Worm (Caenorhabditis elegans): ENCODE data around the gene T20B12.7.

Gene T20B12.7

ce11 chrIII:7378945-7379344 is at the start of gene T20B12.7:
TSS of gene T20B12.7 (minus strand) at chrIII:7379045.
- no peak for TF ChIP-seq ztf-1 (GFP tag; conservative IDR thresholded peaks at IDR 0.05)
- TF ChIP-seq nhr-10 (tag; optimal IDR thresholded peaks at IDR 0.05), result no peak
- no peak for TF ChIP-seq sem-4 (tag; optimal IDR thresholded peaks at IDR 0.05)
- TF ChIP-seq lin-11 (tag; optimal IDR thresholded peaks at IDR 0.05), result no peak
- TF ChIP-seq aly-2 (tag; optimal IDR thresholded peaks at IDR 0.05), result no peak

ce11 chrIII:7399004-7399403 is 20.2 kb upstream of the T20B12.7 start:
- TF ChIP-seq sem-4 (tag; optimal IDR thresholded peaks at IDR 0.05) (no peak), lsy-2 (tag; optimal IDR thresholded peaks at IDR 0.05) (no peak), nhr-11 (tag; optimal IDR thresholded peaks at IDR 0.05) (no peak), nhr-25 (tag; optimal IDR thresholded peaks at IDR 0.05) (no peak), sma-9 (GFP tag; optimal IDR thresholded peaks at IDR 0.05) (no peak), sma-9 (tag; optimal IDR thresholded peaks at IDR 0.05) (no peak), lin-13 (GFP tag; optimal IDR thresholded peaks at IDR 0.05) (no peak), nhr-129 (tag; optimal IDR thresholded peaks at IDR 0.05) (no peak), mdl-1 (tag; optimal IDR thresholded peaks at IDR 0.05) (no peak), lin-11 (tag; optimal IDR thresholded peaks at IDR 0.05) (no peak), blmp-1 (tag; optimal IDR thresholded peaks at IDR 0.05; ENCODE audit: insufficient read depth) (no peak), ceh-16 (tag; optimal IDR thresholded peaks at IDR 0.05) (no peak), nhr-237 (tag; optimal IDR thresholded peaks at IDR 0.05) (no peak), lin-39 (tag; optimal IDR thresholded peaks at IDR 0.05) (no peak), crh-2 (tag; optimal IDR thresholded peaks at IDR 0.05) (no peak), mab-5 (tag; optimal IDR thresholded peaks at IDR 0.05) (no peak), nhr-12 (tag; optimal IDR thresholded peaks at IDR 0.05) (no peak), unc-39 (tag; optimal IDR thresholded peaks at IDR 0.05) (no peak), elt-1 (tag; optimal IDR thresholded peaks at IDR 0.05) (no peak), nhr-21 (tag; optimal IDR thresholded peaks at IDR 0.05) (no peak)

ce11 chrIII:7397196-7397595 is 18.4 kb upstream of the T20B12.7 start:
- TF ChIP-seq skn-1 (tag; optimal IDR thresholded peaks at IDR 0.05), result no peak
- TF ChIP-seq lin-11 (tag; optimal IDR thresholded peaks at IDR 0.05), result no peak
- no peak for TF ChIP-seq sma-3 (GFP tag; optimal IDR thresholded peaks at IDR 0.05)
- peak in 1 of 2 experiments; percentile 28 for TF ChIP-seq lsy-2 (tag; optimal IDR thresholded peaks at IDR 0.05)
- no peak for TF ChIP-seq ztf-1 (GFP tag; conservative IDR thresholded peaks at IDR 0.05)
- TF ChIP-seq nhr-237 (tag; optimal IDR thresholded peaks at IDR 0.05), result no peak
- TF ChIP-seq nhr-11 (tag; optimal IDR thresholded peaks at IDR 0.05), result no peak
- peak; percentile 1 for TF ChIP-seq fos-1 (tag; optimal IDR thresholded peaks at IDR 0.05)
- TF ChIP-seq zag-1 (tag; optimal IDR thresholded peaks at IDR 0.05), result no peak
- no peak for TF ChIP-seq blmp-1 (tag; optimal IDR thresholded peaks at IDR 0.05; ENCODE audit: insufficient read depth)
- TF ChIP-seq nhr-77 (tag; optimal IDR thresholded peaks at IDR 0.05), result no peak
- TF ChIP-seq mab-5 (tag; optimal IDR thresholded peaks at IDR 0.05), result no peak
- peak; percentile 25 for TF ChIP-seq nhr-129 (tag; optimal IDR thresholded peaks at IDR 0.05)

- TF ChIP-seq nhr-21 (tag; optimal IDR thresholded peaks at IDR 0.05) (no peak), F13H6.1 (tag; optimal IDR thresholded peaks at IDR 0.05) (no peak), R02D3.7 (tag; optimal IDR thresholded peaks at IDR 0.05) (no peak), nhr-77 (tag; optimal IDR thresholded peaks at IDR 0.05) (no peak), sma-9 (GFP tag; optimal IDR thresholded peaks at IDR 0.05) (no peak), sma-9 (tag; optimal IDR thresholded peaks at IDR 0.05) (no peak), skn-1 (tag; optimal IDR thresholded peaks at IDR 0.05) (no peak), lsy-2 (tag; optimal IDR thresholded peaks at IDR 0.05) (no peak)
These were observed 16.5 kb upstream of the T20B12.7 start, which contains the start of gene lgc-50 for ce11 chrIII:7395354-7395753. TSS of gene lgc-50 (minus strand) at chrIII:7395454.

- TF ChIP-seq elt-3 (tag; optimal IDR thresholded peaks at IDR 0.05) (no peak), sma-9 (GFP tag; optimal IDR thresholded peaks at IDR 0.05) (peak; percentile 57), sma-9 (tag; optimal IDR thresholded peaks at IDR 0.05) (no peak), sma-3 (GFP tag; optimal IDR thresholded peaks at IDR 0.05) (no peak), skn-1 (tag; optimal IDR thresholded peaks at IDR 0.05) (no peak), ceh-82 (tag; optimal IDR thresholded peaks at IDR 0.05) (no peak), ztf-11 (tag; optimal IDR thresholded peaks at IDR 0.05) (no peak), ceh-16 (tag; optimal IDR thresholded peaks at IDR 0.05) (no peak), unc-55 (GFP tag; optimal IDR thresholded peaks at IDR 0.05) (peak; percentile 53), nhr-23 (tag; optimal IDR thresholded peaks at IDR 0.05) (no peak), unc-62 (GFP tag; optimal IDR thresholded peaks at IDR 0.05) (no peak), C34F6.9 (tag; optimal IDR thresholded peaks at IDR 0.05) (peak; percentile 55), ztf-4 (tag; optimal IDR thresholded peaks at IDR 0.05) (peak; percentile 27), zag-1 (tag; optimal IDR thresholded peaks at IDR 0.05) (peak; percentile 44), nhr-12 (tag; optimal IDR thresholded peaks at IDR 0.05) (no peak), egl-27 (tag; optimal IDR thresholded peaks at IDR 0.05) (no peak), Y55F3AM.14 (GFP tag; optimal IDR thresholded peaks at IDR 0.05) (peak; percentile 99), nhr-77 (tag; optimal IDR thresholded peaks at IDR 0.05) (no peak), F13H6.1 (tag; optimal IDR thresholded peaks at IDR 0.05) (peak; percentile 71), peb-1 (tag; optimal IDR thresholded peaks at IDR 0.05) (no peak), lsy-2 (tag; optimal IDR thresholded peaks at IDR 0.05) (peak; percentile 55 to 56), sem-4 (tag; optimal IDR thresholded peaks at IDR 0.05) (no peak), nhr-129 (tag; optimal IDR thresholded peaks at IDR 0.05) (peak; percentile 30), unc-39 (tag; optimal IDR thresholded peaks at IDR 0.05) (no peak), lin-11 (tag; optimal IDR thresholded peaks at IDR 0.05) (peak; percentile 72), snpc-4 (tag; optimal IDR thresholded peaks at IDR 0.05) (peak; percentile 38), nhr-25 (tag; optimal IDR thresholded peaks at IDR 0.05) (no peak), ama-1 (optimal IDR thresholded peaks at IDR 0.05) (no peak), nhr-237 (tag; optimal IDR thresholded peaks at IDR 0.05) (no peak), mdl-1 (tag; optimal IDR thresholded peaks at IDR 0.05) (peak in 1 of 2 experiments; percentile 36)
These were observed 8.5 kb upstream of the T20B12.7 start for ce11 chrIII:7387359-7387758.

Data from whole organism, L2 larva.